Worm (Caenorhabditis elegans): ENCODE data around the gene Y67A10A.11.

Y67A10A.11 gene

DNA sequence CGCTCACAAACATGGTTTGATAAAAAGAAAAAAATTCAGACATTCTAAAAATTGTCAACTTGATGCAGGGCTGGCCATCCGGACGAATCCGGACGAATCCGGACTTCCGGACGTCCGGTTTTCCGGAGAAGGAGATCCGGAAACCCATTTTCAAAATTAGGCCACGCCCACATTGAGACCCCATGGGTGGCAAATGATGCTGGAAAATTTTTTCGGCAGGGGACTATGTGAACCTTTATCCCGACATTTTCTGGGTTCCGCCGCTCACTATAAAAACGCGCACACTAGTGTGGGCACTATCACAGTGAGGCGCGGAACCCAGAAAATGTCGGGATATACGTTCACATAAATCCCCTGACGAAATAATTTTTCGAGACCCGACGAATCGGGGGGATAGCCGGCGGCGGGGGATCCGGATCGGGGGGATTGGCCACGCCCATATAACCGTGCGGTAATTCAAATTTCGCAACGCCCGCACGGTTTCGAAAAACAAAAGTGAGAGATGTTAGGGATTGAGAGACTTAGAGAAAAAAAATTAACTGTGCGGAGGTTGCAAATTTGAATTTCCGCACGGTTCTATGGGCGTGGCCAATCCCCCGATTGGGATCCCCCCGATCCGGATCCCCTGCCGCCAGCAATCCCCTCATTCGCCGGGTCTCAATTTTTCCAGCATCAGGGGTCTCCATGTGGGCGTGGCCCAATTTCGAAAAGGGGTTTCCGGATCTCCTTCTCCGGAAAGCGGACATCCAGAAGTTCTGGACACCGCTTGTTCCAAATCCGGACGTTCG is 48.2 kb downstream of the Y67A10A.11 start:
- TF ChIP-seq tbx-37 (GFP tag; conservative IDR thresholded peaks at IDR 0.05) = no peak
- no peak for TF ChIP-seq ama-1 (optimal IDR thresholded peaks at IDR 0.05)
- TF ChIP-seq hmg-4 (GFP tag; optimal IDR thresholded peaks at IDR 0.05) = no peak
- TF ChIP-seq ceh-13 (GFP tag; optimal IDR thresholded peaks at IDR 0.05) = no peak
- TF ChIP-seq ceh-36 (tag; optimal IDR thresholded peaks at IDR 0.05) = no peak
- TF ChIP-seq B0310.2 (tag; optimal IDR thresholded peaks at IDR 0.05) = no peak
- no peak for TF ChIP-seq ets-7 (tag; optimal IDR thresholded peaks at IDR 0.05)
- no peak for TF ChIP-seq hnd-1 (tag; optimal IDR thresholded peaks at IDR 0.05)
- TF ChIP-seq hmbx-1 (tag; optimal IDR thresholded peaks at IDR 0.05) = no peak
- no peak for TF ChIP-seq aly-1 (tag; optimal IDR thresholded peaks at IDR 0.05)
- no peak for TF ChIP-seq flt-1 (GFP tag; IDR thresholded peaks at IDR 0.05)
- no peak for TF ChIP-seq F13C5.2 (tag; optimal IDR thresholded peaks at IDR 0.05)
- no peak for TF ChIP-seq tbx-11 (GFP tag; IDR thresholded peaks at IDR 0.05)
- TF ChIP-seq sea-1 (GFP tag; conservative IDR thresholded peaks at IDR 0.05) = no peak
- TF ChIP-seq tra-4 (tag; optimal IDR thresholded peaks at IDR 0.05) = no peak
- no peak for TF ChIP-seq scrt-1 (GFP tag; IDR thresholded peaks at IDR 0.05)
- no peak for TF ChIP-seq pes-1 (GFP tag; IDR thresholded peaks at IDR 0.05)

DNA sequence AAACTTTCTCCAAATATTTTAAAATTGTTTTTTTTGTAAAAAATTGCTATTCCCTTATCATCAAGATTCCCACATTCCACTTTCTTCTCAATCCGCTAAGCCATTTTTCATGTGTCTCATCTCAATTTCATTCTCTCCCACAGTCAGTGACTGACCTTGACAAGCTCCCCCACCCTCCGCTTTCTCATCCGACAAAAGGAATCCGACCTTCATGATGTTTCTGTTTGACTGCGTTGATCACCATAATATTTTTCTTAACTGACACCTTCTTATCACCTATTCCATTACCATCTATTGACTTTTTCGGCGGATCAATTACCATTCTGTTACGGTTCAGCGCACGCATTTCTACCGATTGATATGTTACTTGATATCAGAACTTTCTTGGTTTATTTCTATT is 49.3 kb downstream of the Y67A10A.11 start:
- TF ChIP-seq flt-1 (GFP tag; IDR thresholded peaks at IDR 0.05) (no peak), tbx-11 (GFP tag; IDR thresholded peaks at IDR 0.05) (no peak), scrt-1 (GFP tag; IDR thresholded peaks at IDR 0.05) (no peak), ets-7 (tag; optimal IDR thresholded peaks at IDR 0.05) (no peak), ceh-13 (GFP tag; optimal IDR thresholded peaks at IDR 0.05) (no peak), hmbx-1 (tag; optimal IDR thresholded peaks at IDR 0.05) (no peak), ama-1 (optimal IDR thresholded peaks at IDR 0.05) (no peak), tbx-37 (GFP tag; conservative IDR thresholded peaks at IDR 0.05) (no peak), F13C5.2 (tag; optimal IDR thresholded peaks at IDR 0.05) (no peak), aly-1 (tag; optimal IDR thresholded peaks at IDR 0.05) (no peak), pes-1 (GFP tag; IDR thresholded peaks at IDR 0.05) (no peak), B0310.2 (tag; optimal IDR thresholded peaks at IDR 0.05) (no peak)

DNA sequence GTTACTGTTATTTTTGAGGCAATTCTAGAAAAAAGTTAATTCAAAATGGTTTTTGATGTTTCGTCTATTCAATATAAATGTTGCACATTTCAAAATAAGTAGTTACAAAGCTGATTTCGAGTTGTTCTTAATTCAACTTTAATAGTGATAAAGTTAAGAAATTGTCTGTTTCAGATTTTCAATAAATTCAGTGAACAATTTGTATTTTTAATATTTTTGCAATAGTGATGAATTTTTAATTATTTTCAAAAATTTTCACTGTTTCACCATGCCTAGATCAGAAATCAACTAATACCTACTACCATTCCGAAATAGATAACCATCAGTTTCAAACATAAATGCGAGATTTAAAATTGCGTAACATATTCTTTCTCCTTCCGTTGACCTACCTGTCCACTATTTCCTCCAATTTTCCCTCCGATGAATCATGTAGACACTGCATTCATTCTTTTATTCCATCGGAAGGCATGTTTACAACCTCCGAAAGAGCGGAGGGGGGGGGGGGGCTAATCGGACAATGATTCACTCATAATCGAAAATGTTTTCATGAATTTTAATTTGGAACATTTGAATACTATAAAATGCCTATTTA is 50.4 kb downstream of the Y67A10A.11 start:
- no peak for TF ChIP-seq sea-1 (GFP tag; conservative IDR thresholded peaks at IDR 0.05)

DNA sequence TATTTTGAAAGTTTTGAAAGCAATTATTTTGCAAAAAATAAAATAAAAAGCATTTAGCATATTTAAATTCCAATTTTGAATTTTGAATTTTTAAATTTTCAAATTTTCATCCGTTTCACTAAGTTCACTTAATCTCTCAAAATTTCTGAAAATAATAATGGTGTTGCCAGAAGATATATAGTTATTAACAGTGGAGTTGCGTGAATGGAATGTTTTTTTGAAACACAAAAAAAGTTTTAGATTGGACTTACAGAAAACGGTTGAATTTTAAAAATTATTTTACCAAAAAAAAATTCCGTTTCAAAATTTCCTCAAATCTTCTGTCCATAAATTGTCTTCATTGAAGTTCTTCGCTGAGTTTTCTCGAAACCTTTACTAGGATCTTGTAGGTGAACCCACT is 51.5 kb downstream of the Y67A10A.11 start:
- TF ChIP-seq pes-1 (GFP tag; IDR thresholded peaks at IDR 0.05) = no peak
- TF ChIP-seq tra-4 (tag; optimal IDR thresholded peaks at IDR 0.05) = no peak
- TF ChIP-seq F13C5.2 (tag; optimal IDR thresholded peaks at IDR 0.05) = no peak
- TF ChIP-seq tbx-37 (GFP tag; conservative IDR thresholded peaks at IDR 0.05) = no peak
- TF ChIP-seq hmbx-1 (tag; optimal IDR thresholded peaks at IDR 0.05) = no peak
- no peak for TF ChIP-seq tbx-11 (GFP tag; IDR thresholded peaks at IDR 0.05)
- TF ChIP-seq scrt-1 (GFP tag; IDR thresholded peaks at IDR 0.05) = no peak
- no peak for TF ChIP-seq hmg-4 (GFP tag; optimal IDR thresholded peaks at IDR 0.05)
- no peak for TF ChIP-seq ceh-13 (GFP tag; optimal IDR thresholded peaks at IDR 0.05)
- no peak for TF ChIP-seq aly-1 (tag; optimal IDR thresholded peaks at IDR 0.05)
- no peak for TF ChIP-seq sea-1 (GFP tag; conservative IDR thresholded peaks at IDR 0.05)
- no peak for TF ChIP-seq ama-1 (optimal IDR thresholded peaks at IDR 0.05)

DNA sequence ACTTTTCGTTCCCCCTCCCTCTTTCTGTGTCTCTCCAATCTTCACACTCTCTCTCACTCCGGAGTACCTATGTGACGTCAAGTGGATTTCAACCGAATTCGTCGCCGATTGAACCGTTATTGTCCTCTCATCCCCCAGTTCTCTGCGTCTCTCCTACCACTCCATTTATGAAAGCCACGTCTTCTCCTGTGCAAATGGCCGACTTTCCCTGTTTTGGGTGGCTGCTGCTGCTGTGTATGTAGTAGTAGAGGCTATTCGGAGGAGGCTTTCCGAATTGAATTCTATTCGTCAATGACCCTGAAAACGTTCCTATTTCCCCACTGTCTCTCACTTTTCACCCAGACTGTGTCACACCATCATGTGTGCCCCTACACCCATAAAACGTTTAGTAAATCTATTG is 52.0 kb downstream of the Y67A10A.11 start:
- TF ChIP-seq sea-1 (GFP tag; conservative IDR thresholded peaks at IDR 0.05) (no peak), B0310.2 (tag; optimal IDR thresholded peaks at IDR 0.05) (no peak), tbx-37 (GFP tag; conservative IDR thresholded peaks at IDR 0.05) (no peak), tbx-11 (GFP tag; IDR thresholded peaks at IDR 0.05) (no peak), scrt-1 (GFP tag; IDR thresholded peaks at IDR 0.05) (no peak), flt-1 (GFP tag; IDR thresholded peaks at IDR 0.05) (no peak), ceh-36 (tag; optimal IDR thresholded peaks at IDR 0.05) (no peak), ceh-13 (GFP tag; optimal IDR thresholded peaks at IDR 0.05) (no peak), hmg-4 (GFP tag; optimal IDR thresholded peaks at IDR 0.05) (no peak), F13C5.2 (tag; optimal IDR thresholded peaks at IDR 0.05) (no peak), hmbx-1 (tag; optimal IDR thresholded peaks at IDR 0.05) (no peak), hnd-1 (tag; optimal IDR thresholded peaks at IDR 0.05) (no peak), aly-1 (tag; optimal IDR thresholded peaks at IDR 0.05) (no peak), tra-4 (tag; optimal IDR thresholded peaks at IDR 0.05) (no peak)

Data from whole organism, early embryonic.